Fruit fly (Drosophila melanogaster) whole organism, wandering third instar larva: ENCODE measurements around the gene CG3437.

Experiments
- Abd-B ChIP-seq: fragments of >200 bp; optimal IDR thresholded peaks from 2 replicates; lab custom pipeline; 2017; ENCODE audit warnings: missing biosample characterization, missing genetic modification characterization
- CG32264 ChIP-seq: fragments of 200-800 bp; sonication (Bioruptor generic); optimal IDR thresholded peaks from 2 replicates; lab custom pipeline; 2016; ENCODE audit warnings: missing biosample characterization, missing genetic modification characterization
- CG9705 ChIP-seq: fragments of 200-800 bp; sonication (Bioruptor generic); optimal IDR thresholded peaks from 2 replicates; lab custom pipeline; 2018; ENCODE audit warnings: missing biosample characterization, mild to moderate bottlenecking, missing genetic modification characterization
- CrebA ChIP-seq: fragments of 200-800 bp; sonication (Bioruptor generic); optimal IDR thresholded peaks from 2 replicates; lab custom pipeline; 2016; ENCODE audit warnings: missing biosample characterization, mild to moderate bottlenecking, missing genetic modification characterization, borderline replicate concordance
- Dfd ChIP-seq: fragments of >200 bp; optimal IDR thresholded peaks from 2 replicates; lab custom pipeline; 2017; ENCODE audit warnings: missing biosample characterization, missing genetic modification characterization
- Dif ChIP-seq: fragments of 200-275, 200-300 bp; sonication (Bioruptor generic); optimal IDR thresholded peaks from 2 replicates; lab custom pipeline; 2018; ENCODE audit warnings: missing biosample characterization, missing genetic modification characterization; ENCODE audit not compliant: partially characterized antibody
- GATAd ChIP-seq: sonication (Bioruptor generic); optimal IDR thresholded peaks from 2 replicates; lab custom pipeline; 2016; ENCODE audit warnings: missing biosample characterization, missing genetic modification characterization
- HLH106 ChIP-seq: fragments of 200-800 bp; optimal IDR thresholded peaks from 3 replicates; lab custom pipeline; 2019; ENCODE audit warnings: missing biosample characterization, mild to moderate bottlenecking, missing genetic modification characterization, moderate library complexity
- Hnf4 ChIP-seq: fragments of 200-800 bp; sonication (Bioruptor generic); optimal IDR thresholded peaks from 2 replicates; lab custom pipeline; 2016; ENCODE audit warnings: missing biosample characterization, mild to moderate bottlenecking, missing genetic modification characterization
- Hr78 ChIP-seq: fragments of >200 bp; optimal IDR thresholded peaks from 2 replicates; lab custom pipeline; 2017; ENCODE audit warnings: missing biosample characterization, missing genetic modification characterization
- Hr83 ChIP-seq: fragments of 200-300 bp; sonication (Bioruptor generic); optimal IDR thresholded peaks from 2 replicates; lab custom pipeline; 2016; ENCODE audit warnings: missing biosample characterization, mild to moderate bottlenecking, missing genetic modification characterization, moderate library complexity; ENCODE audit not compliant: poor library complexity, severe bottlenecking
- Mio ChIP-seq: sonication (Bioruptor generic); optimal IDR thresholded peaks from 2 replicates; lab custom pipeline; 2016; ENCODE audit warnings: missing biosample characterization, missing genetic modification characterization
- Myc ChIP-seq: fragments of >200 bp; optimal IDR thresholded peaks from 2 replicates; lab custom pipeline; 2017
- OdsH ChIP-seq: fragments of 200-800 bp; sonication (Bioruptor generic); optimal IDR thresholded peaks from 2 replicates; lab custom pipeline; 2016; ENCODE audit warnings: missing biosample characterization, mild to moderate bottlenecking, missing genetic modification characterization
- Rel ChIP-seq, 2 experiments: fragments of 200-800 bp; sonication (Bioruptor generic) in 1 of 2; optimal IDR thresholded peaks; 2 replicates in 1 of 2; 3 replicates in 1 of 2; lab custom pipeline; 2016 to 2019; ENCODE audit warnings: mild to moderate bottlenecking in 2 of 2, missing biosample characterization in 2 of 2, missing genetic modification characterization in 2 of 2, moderate library complexity in 1 of 2
- Sp1 ChIP-seq: fragments of 200-800 bp; sonication (Bioruptor generic); optimal IDR thresholded peaks from 3 replicates; lab custom pipeline; 2019; ENCODE audit warnings: missing biosample characterization, mild to moderate bottlenecking, missing genetic modification characterization, moderate library complexity
- Vsx2 ChIP-seq: fragments of 200-300, 225-300 bp; sonication (Bioruptor generic); optimal IDR thresholded peaks from 2 replicates; lab custom pipeline; 2018; ENCODE audit warnings: missing biosample characterization, missing genetic modification characterization; ENCODE audit not compliant: partially characterized antibody
- br ChIP-seq: fragments of 200-800 bp; sonication (Bioruptor generic); optimal IDR thresholded peaks from 2 replicates; lab custom pipeline; 2016; ENCODE audit warnings: missing biosample characterization, missing genetic modification characterization
- brk ChIP-seq: fragments of 200-800 bp; sonication (Bioruptor generic); optimal IDR thresholded peaks from 2 replicates; lab custom pipeline; 2016; ENCODE audit warnings: missing biosample characterization, mild to moderate bottlenecking, missing genetic modification characterization
- dmrt93B ChIP-seq: fragments of 200-800 bp; sonication (Bioruptor generic); optimal IDR thresholded peaks from 2 replicates; lab custom pipeline; 2018; ENCODE audit warnings: missing biosample characterization, mild to moderate bottlenecking, missing genetic modification characterization
- dsf ChIP-seq: sonication (Bioruptor generic); optimal IDR thresholded peaks from 2 replicates; lab custom pipeline; 2016; ENCODE audit warnings: missing biosample characterization, missing genetic modification characterization, borderline replicate concordance
- ey ChIP-seq: fragments of 200-800 bp; sonication (Bioruptor generic); optimal IDR thresholded peaks from 2 replicates; lab custom pipeline; 2016; ENCODE audit warnings: missing biosample characterization, missing genetic modification characterization
- foxo ChIP-seq, 2 experiments: fragments of 200-800 bp; sonication (Bioruptor generic); optimal IDR thresholded peaks; 2 replicates in 1 of 2; 3 replicates in 1 of 2; lab custom pipeline; 2016 to 2017; ENCODE audit warnings: missing biosample characterization in 2 of 2, missing genetic modification characterization in 2 of 2
- fru ChIP-seq: fragments of 200-800 bp; sonication (Bioruptor generic); optimal IDR thresholded peaks from 3 replicates; lab custom pipeline; 2016; ENCODE audit warnings: missing biosample characterization, mild to moderate bottlenecking, missing genetic modification characterization
- h ChIP-seq: fragments of 200-800 bp; sonication (Bioruptor generic); optimal IDR thresholded peaks from 3 replicates; lab custom pipeline; 2016; ENCODE audit warnings: missing biosample characterization, mild to moderate bottlenecking, missing genetic modification characterization
- jim ChIP-seq: fragments of 175-275, 200-325 bp; sonication (Bioruptor generic); optimal IDR thresholded peaks from 2 replicates; lab custom pipeline; 2016; ENCODE audit warnings: missing biosample characterization, mild to moderate bottlenecking, missing genetic modification characterization
- lola ChIP-seq: fragments of >200 bp; optimal IDR thresholded peaks from 2 replicates; lab custom pipeline; 2017; ENCODE audit warnings: missing biosample characterization, missing genetic modification characterization
- pan ChIP-seq: fragments of >200 bp; optimal IDR thresholded peaks from 2 replicates; lab custom pipeline; 2017
- psq ChIP-seq: fragments of 200-800 bp; sonication (Bioruptor generic); optimal IDR thresholded peaks from 3 replicates; lab custom pipeline; 2017; ENCODE audit warnings: missing biosample characterization, mild to moderate bottlenecking, missing genetic modification characterization, moderate library complexity
- sage ChIP-seq: fragments of 200-800 bp; sonication (Bioruptor generic); optimal IDR thresholded peaks from 2 replicates; lab custom pipeline; 2016; ENCODE audit warnings: missing biosample characterization, mild to moderate bottlenecking, missing genetic modification characterization
- sv ChIP-seq: fragments of 200-800 bp; sonication (Bioruptor generic); optimal IDR thresholded peaks from 3 replicates; lab custom pipeline; 2016; ENCODE audit warnings: missing biosample characterization, missing genetic modification characterization
- tai ChIP-seq: sonication (Bioruptor generic); optimal IDR thresholded peaks from 2 replicates; lab custom pipeline; 2016; ENCODE audit warnings: missing biosample characterization, missing genetic modification characterization
- usp ChIP-seq: fragments of >200 bp; optimal IDR thresholded peaks from 2 replicates; lab custom pipeline; 2017; ENCODE audit warnings: missing biosample characterization, missing genetic modification characterization

Gene CG3437

dm6 chr3L:9435315-9435714 is 22.2 kb downstream of the CG3437 start, which contains the start of gene CG42526 (continued):
- TF ChIP-seq Dif: no peak
- no peak for TF ChIP-seq CrebA
- peak; percentile 65 for TF ChIP-seq ey (GFP tag; lab: Kevin White, UChicago)
- TF ChIP-seq Myc (lab: Kevin White, UChicago): no peak

DNA sequence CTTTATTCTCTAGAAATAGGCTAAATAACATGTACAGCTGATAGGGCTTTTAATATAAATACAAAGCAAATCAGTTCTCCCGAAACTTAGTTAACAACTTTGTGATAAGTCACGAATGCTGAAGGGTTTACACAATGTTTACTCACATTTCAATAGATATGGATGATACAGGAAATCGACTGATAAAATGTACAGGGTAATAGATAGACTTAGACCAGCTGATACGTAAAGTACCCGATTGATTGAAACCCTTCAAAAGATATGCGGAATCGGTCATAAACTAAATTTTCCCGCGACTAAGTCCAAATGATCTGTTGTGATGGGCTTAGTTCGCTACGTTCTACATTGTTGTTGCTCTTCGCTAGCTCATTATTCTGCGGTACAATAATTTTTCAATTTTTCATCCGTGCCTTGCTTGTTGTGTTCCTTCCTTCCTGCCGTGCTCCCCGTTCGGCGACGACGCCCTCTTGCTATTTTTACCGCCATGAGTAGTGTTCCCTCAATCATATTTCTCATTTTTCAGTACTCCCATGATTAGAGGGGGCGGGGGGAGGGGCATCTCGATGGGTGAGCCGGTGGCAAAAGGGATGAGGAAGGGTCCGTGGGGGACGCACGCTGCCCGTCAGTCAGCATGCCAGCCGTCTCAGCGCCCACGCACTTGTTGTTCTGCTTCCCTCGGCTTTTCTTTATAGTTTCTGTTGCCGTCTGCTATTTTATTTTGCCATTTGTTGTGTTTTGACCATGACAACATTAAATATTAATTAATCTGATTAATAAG is 24.5 kb downstream of the CG3437 start:
- TF ChIP-seq h (no peak), CG32264 (GFP tag; lab: Kevin White, UChicago) (no peak), HLH106 (tag; lab: Kevin White, UChicago) (no peak), Hnf4 (GFP tag; lab: Kevin White, UChicago) (no peak), Dif (no peak), sage (GFP tag; lab: Kevin White, UChicago) (no peak), Abd-B (no peak), dmrt93B (GFP tag; lab: Kevin White, UChicago) (no peak), pan (lab: Kevin White, UChicago) (no peak), dsf (GFP tag; lab: Kevin White, UChicago) (no peak), sv (GFP tag; lab: Kevin White, UChicago) (no peak), Hr83 (no peak), CG9705 (GFP tag; lab: Kevin White, UChicago) (no peak), brk (GFP tag; lab: Kevin White, UChicago) (no peak)

DNA sequence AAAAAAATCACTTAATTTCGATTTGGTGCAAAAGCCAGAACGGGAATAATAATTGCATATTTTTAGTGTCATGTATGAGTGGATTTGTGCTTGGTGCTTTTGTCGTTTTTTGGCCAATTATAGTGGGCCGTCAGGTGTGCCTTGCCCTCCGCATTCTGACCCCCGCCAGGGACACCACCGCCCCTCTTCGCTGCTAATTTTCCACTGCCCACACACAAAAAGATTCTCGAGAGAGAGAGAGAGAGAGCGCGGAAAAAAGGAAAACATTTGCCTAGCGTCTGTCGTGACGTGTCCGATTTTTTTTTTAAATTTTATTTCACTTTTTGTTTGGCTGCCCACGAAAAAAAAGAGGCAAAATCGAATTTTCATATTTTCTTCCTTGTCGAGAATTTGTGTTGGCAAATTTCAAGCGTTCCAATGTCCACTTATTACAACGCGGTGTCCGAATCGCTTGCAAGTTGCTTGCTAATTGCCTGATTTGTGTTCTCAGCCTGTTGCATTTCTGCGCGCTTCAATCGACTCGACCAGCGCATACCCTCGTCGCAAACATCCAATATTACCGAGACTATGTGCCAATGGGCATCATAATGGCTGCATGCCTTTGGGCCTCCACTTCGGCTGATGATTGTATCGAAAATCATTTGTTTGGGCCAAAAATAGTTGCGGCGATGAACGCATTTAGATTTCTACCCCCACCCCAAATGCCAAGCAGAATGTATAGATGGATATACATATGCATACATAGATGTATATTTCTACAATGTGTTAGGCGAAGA is 25.4 kb downstream of the CG3437 start:
- TF ChIP-seq Dif (peak; percentile 7), dmrt93B (GFP tag; lab: Kevin White, UChicago) (no peak)

DNA sequence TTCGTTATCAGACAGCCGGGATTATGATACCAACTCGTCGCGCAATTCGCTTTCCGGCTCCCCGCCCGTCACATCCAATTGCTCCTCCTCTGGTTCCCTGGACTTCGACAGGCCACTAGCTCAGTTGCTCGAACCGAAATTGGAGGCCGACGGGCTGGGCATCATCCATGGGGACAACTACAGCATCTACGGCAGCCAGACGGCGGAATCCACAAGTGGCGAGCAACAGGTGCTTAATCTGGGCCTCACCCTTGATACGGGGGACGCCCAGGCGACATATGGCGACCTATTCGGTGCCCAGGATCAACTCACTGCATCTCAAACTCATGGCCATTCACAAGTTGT is 26.9 kb downstream of the CG3437 start:
- TF ChIP-seq Myc (lab: Kevin White, UChicago): no peak
- no peak for TF ChIP-seq GATAd
- TF ChIP-seq lola (GFP tag; lab: Kevin White, UChicago): no peak
- TF ChIP-seq ey (GFP tag; lab: Kevin White, UChicago): no peak
- TF ChIP-seq pan (lab: Kevin White, UChicago): no peak
- no peak for TF ChIP-seq Hr78 (GFP tag; lab: Kevin White, UChicago)
- TF ChIP-seq, all 38 proteins: peak for 0

DNA sequence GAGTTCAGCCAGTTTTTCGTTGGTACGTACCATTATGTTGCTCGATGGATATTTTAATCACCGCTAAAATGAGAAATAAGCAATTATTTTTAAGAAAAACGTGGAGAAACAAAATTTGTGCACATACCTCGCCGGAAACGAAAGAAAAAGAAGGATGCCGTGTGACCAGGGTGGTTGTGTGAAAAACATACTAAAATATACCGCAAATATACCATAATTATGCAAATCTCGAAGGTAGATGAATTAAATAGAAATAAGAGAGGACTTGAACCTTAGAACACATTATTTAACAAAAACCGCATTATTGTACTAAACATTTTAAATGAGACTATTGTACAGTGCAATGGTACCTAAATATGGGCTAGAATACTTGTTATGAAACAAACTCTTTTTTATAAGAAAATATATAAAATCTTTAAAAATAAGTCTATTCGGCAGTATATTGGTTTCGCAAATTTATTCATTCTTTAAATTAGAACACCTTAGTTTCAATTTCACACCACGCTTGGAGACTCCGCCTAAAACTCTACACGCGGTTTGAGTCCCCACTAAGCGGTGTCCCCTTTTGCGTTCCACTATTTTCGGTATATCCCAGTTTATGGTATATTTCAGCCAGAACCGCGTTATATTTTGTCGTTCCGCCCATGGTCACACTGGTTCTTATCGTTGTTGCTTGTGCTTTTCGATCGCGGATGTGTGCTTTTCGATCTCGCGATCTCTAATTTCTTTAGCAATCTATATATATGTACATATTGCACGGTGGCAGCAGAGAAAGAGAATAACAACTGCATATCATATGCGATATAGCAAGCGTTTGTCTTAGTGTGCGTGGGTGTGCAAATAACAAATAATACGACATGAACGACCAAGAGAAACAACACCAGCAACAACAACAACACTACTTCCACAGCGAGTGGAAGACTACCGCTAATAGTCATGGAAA is 27.5 kb downstream of the CG3437 start, which contains the start of the genes RpS17 and MTF-1:
Gene RpS17, minus strand, starts transcription at position 157 of the 943 bp plus-strand sequence.
Gene MTF-1, plus strand, starts transcription at position 648 of the 943 bp plus-strand sequence.
- TF ChIP-seq pan (lab: Kevin White, UChicago): no peak
- TF ChIP-seq CG9705 (GFP tag; lab: Kevin White, UChicago): peak; percentile 27
- TF ChIP-seq dmrt93B (GFP tag; lab: Kevin White, UChicago): peak; percentile 28
- no peak for TF ChIP-seq CG32264 (GFP tag; lab: Kevin White, UChicago)
- peak; percentile 38 for TF ChIP-seq Hnf4 (GFP tag; lab: Kevin White, UChicago)
- peak; percentile 30 for TF ChIP-seq OdsH (GFP tag; lab: Kevin White, UChicago)
- TF ChIP-seq Abd-B: no peak
- TF ChIP-seq jim (GFP tag; lab: Kevin White, UChicago): no peak
- TF ChIP-seq lola (GFP tag; lab: Kevin White, UChicago): no peak
- peak; percentile 21 for TF ChIP-seq Mio (GFP tag; lab: Kevin White, UChicago)
- TF ChIP-seq Rel (GFP tag; optimal IDR thresholded peaks at IDR 0.05; lab: Kevin White, UChicago): no peak
- peak; percentile 86 for TF ChIP-seq Rel (tag; optimal IDR thresholded peaks at IDR 0.05; lab: Kevin White, UChicago)
- TF ChIP-seq br (GFP tag; lab: Kevin White, UChicago): no peak
- TF ChIP-seq HLH106 (tag; lab: Kevin White, UChicago): peak; percentile 44
- TF ChIP-seq fru (GFP tag; lab: Kevin White, UChicago): peak; percentile 22
- TF ChIP-seq tai (GFP tag; lab: Kevin White, UChicago): no peak
- peak; percentile 36 for TF ChIP-seq brk (GFP tag; lab: Kevin White, UChicago)
- TF ChIP-seq foxo (GFP tag; optimal IDR thresholded peaks at IDR 0.05; lab: Kevin White, UChicago): peak in 1 of 2 experiments; percentile 41
- peak; percentile 93 for TF ChIP-seq Myc (lab: Kevin White, UChicago)
- TF ChIP-seq sage (GFP tag; lab: Kevin White, UChicago): peak; percentile 20
- no peak for TF ChIP-seq Vsx2 (GFP tag; lab: Kevin White, UChicago)
- TF ChIP-seq h: peak; percentile 31
- TF ChIP-seq dsf (GFP tag; lab: Kevin White, UChicago): peak; percentile 9
- peak; percentile 82 for TF ChIP-seq Hr83
- no peak for TF ChIP-seq usp (GFP tag; lab: Kevin White, UChicago)
- TF ChIP-seq CrebA: no peak
- TF ChIP-seq Sp1 (GFP tag; lab: Kevin White, UChicago): peak; percentile 76
- peak; percentile 9 for TF ChIP-seq psq (GFP tag; lab: Kevin White, UChicago)
- no peak for TF ChIP-seq Dfd (GFP tag; lab: Kevin White, UChicago)
- TF ChIP-seq GATAd: peak; percentile 44
- TF ChIP-seq Dif: no peak
- TF ChIP-seq ey (GFP tag; lab: Kevin White, UChicago): no peak
- TF ChIP-seq sv (GFP tag; lab: Kevin White, UChicago): peak; percentile 44
- no peak for TF ChIP-seq Hr78 (GFP tag; lab: Kevin White, UChicago)
